Worm (Caenorhabditis elegans) whole organism, early embryonic: ENCODE results near the gene C17H11.1.
A peak's percentile ranks its signal among the peaks of the same experiment; 100 is the strongest.

Experiments used
- B0310.2 ChIP-seq: sonication (generic microtip); optimal IDR thresholded peaks from 2 replicates; lab custom pipeline; 2016; ENCODE audit warnings: mild to moderate bottlenecking, missing genetic modification characterization, missing compliant biosample characterization
- F13C5.2 ChIP-seq: sonication (generic microtip); optimal IDR thresholded peaks from 2 replicates; lab custom pipeline; 2017; ENCODE audit warnings: mild to moderate bottlenecking, missing genetic modification characterization, inconsistent platforms, missing compliant biosample characterization
- aly-1 ChIP-seq: sonication (generic microtip); optimal IDR thresholded peaks from 2 replicates; lab custom pipeline; 2016; ENCODE audit warnings: missing genetic modification characterization, missing compliant biosample characterization
- ama-1 ChIP-seq: fragments of 150-350 bp; optimal IDR thresholded peaks from 2 replicates; lab custom pipeline; 2014
- ceh-13 ChIP-seq: fragments of 200-800 bp; sonication (Bioruptor generic); optimal IDR thresholded peaks from 2 replicates; lab custom pipeline; 2018; ENCODE audit warnings: mild to moderate bottlenecking, missing genetic modification characterization, missing compliant biosample characterization
- ceh-36 ChIP-seq: sonication (generic microtip); optimal IDR thresholded peaks from 2 replicates; lab custom pipeline; 2016; ENCODE audit warnings: missing genetic modification characterization, inconsistent platforms, missing compliant biosample characterization
- ets-7 ChIP-seq: sonication (generic microtip); optimal IDR thresholded peaks from 2 replicates; lab custom pipeline; 2016; ENCODE audit warnings: missing genotype, missing genetic modification characterization, missing compliant biosample characterization
- flt-1 ChIP-seq: fragments of 200-800 bp; sonication (Bioruptor generic); IDR thresholded peaks from 2 replicates; pipeline ENCODE4 v1.3.6; 2022; ENCODE audit warnings: missing genetic modification characterization, missing compliant biosample characterization
- hmbx-1 ChIP-seq: sonication (generic microtip); optimal IDR thresholded peaks from 2 replicates; lab custom pipeline; 2016; ENCODE audit warnings: mild to moderate bottlenecking, missing genetic modification characterization, missing compliant biosample characterization
- hmg-4 ChIP-seq: fragments of 200-800 bp; sonication (Bioruptor generic); optimal IDR thresholded peaks from 2 replicates; lab custom pipeline; 2018; ENCODE audit warnings: mild to moderate bottlenecking, missing genetic modification characterization, missing compliant biosample characterization
- hnd-1 ChIP-seq: sonication (generic microtip); optimal IDR thresholded peaks from 2 replicates; lab custom pipeline; 2016; ENCODE audit warnings: missing genetic modification characterization, missing compliant biosample characterization
- pes-1 ChIP-seq: fragments of 200-800 bp; sonication (Bioruptor generic); IDR thresholded peaks from 2 replicates; pipeline ENCODE4 v1.3.6; 2022; ENCODE audit warnings: missing genetic modification reagents, missing genetic modification characterization, missing compliant biosample characterization
- scrt-1 ChIP-seq: fragments of 200-800 bp; sonication (Bioruptor generic); IDR thresholded peaks from 2 replicates; pipeline ENCODE4 v1.3.6; 2022; ENCODE audit warnings: missing genetic modification characterization, missing compliant biosample characterization
- sea-1 ChIP-seq: fragments of 200-800 bp; sonication (Bioruptor generic); conservative IDR thresholded peaks from 2 replicates; pipeline ENCODE4 v1.3.6; 2022; ENCODE audit warnings: missing genetic modification characterization, missing compliant biosample characterization
- tbx-11 ChIP-seq: fragments of 200-800 bp; sonication (Bioruptor generic); IDR thresholded peaks from 2 replicates; pipeline ENCODE4 v1.3.6; 2022; ENCODE audit warnings: missing genetic modification characterization, missing compliant biosample characterization
- tbx-37 ChIP-seq: fragments of 200-800 bp; sonication (Bioruptor generic); conservative IDR thresholded peaks from 2 replicates; pipeline ENCODE4 v1.3.6; 2022; ENCODE audit warnings: missing genetic modification reagents, missing genetic modification characterization, missing compliant biosample characterization
- tra-4 ChIP-seq: sonication (generic microtip); optimal IDR thresholded peaks from 2 replicates; lab custom pipeline; 2017; ENCODE audit warnings: missing genetic modification characterization, missing compliant biosample characterization

The C17H11.1 gene

ce11 chrX:8160016-8160415 lies 13.7 kb upstream of the C17H11.1 start:
- TF ChIP-seq hnd-1 (tag; lab: Kevin White, UChicago) (no peak), scrt-1 (no peak), F13C5.2 (tag; lab: Kevin White, UChicago) (no peak), tra-4 (tag; lab: Kevin White, UChicago) (no peak), sea-1 (GFP tag; lab: Robert Waterston, UW) (0 out of 2 replicates have a peak, but pooled peaks have one; percentile 16), aly-1 (tag; lab: Kevin White, UChicago) (no peak), ets-7 (tag; lab: Kevin White, UChicago) (no peak), ama-1 (lab: Kevin White, UChicago) (peak; percentile 86), flt-1 (GFP tag; lab: Robert Waterston, UW) (no peak), hmbx-1 (no peak)

- TF ChIP-seq sea-1 (GFP tag; lab: Robert Waterston, UW) = no peak
These were observed 10.9 kb upstream of the C17H11.1 start, which contains the start of gene F22F1.3 for ce11 chrX:8162793-8163192. Gene F22F1.3, minus strand, starts transcription at chrX:8163073.

ce11 chrX:8163555-8163954 lies 10.2 kb upstream of the C17H11.1 start:
- no peak for TF ChIP-seq hnd-1 (tag; lab: Kevin White, UChicago)
- no peak for TF ChIP-seq B0310.2 (tag; lab: Kevin White, UChicago)
- no peak for TF ChIP-seq ceh-13 (GFP tag; lab: Kevin White, UChicago)
- no peak for TF ChIP-seq flt-1 (GFP tag; lab: Robert Waterston, UW)
- no peak for TF ChIP-seq ama-1 (lab: Kevin White, UChicago)
- TF ChIP-seq aly-1 (tag; lab: Kevin White, UChicago) = peak; percentile 3
- TF ChIP-seq hmg-4 (GFP tag; lab: Kevin White, UChicago) = peak; percentile 64
- no peak for TF ChIP-seq hmbx-1
- TF ChIP-seq ets-7 (tag; lab: Kevin White, UChicago) = no peak
- TF ChIP-seq scrt-1 = no peak
- no peak for TF ChIP-seq tbx-11 (GFP tag; lab: Robert Waterston, UW)
- TF ChIP-seq sea-1 (GFP tag; lab: Robert Waterston, UW) = no peak
- no peak for TF ChIP-seq ceh-36 (tag; lab: Kevin White, UChicago)

- TF ChIP-seq ama-1 (lab: Kevin White, UChicago) (no peak), pes-1 (GFP tag; lab: Robert Waterston, UW) (no peak), tra-4 (tag; lab: Kevin White, UChicago) (no peak), sea-1 (GFP tag; lab: Robert Waterston, UW) (no peak), flt-1 (GFP tag; lab: Robert Waterston, UW) (no peak), scrt-1 (no peak), hmg-4 (GFP tag; lab: Kevin White, UChicago) (no peak), aly-1 (tag; lab: Kevin White, UChicago) (no peak)
These were observed 4.2 kb upstream of the C17H11.1 start, which contains the start of gene C17H11.2 for ce11 chrX:8169534-8169933. Gene C17H11.2, plus strand, starts transcription at chrX:8169930.

ce11 chrX:8181590-8182311 lies 8.0 kb downstream of the C17H11.1 start, which contains the start of gene C17H11.4:
Gene C17H11.4, minus strand, starts transcription at chrX:8181640.
- TF ChIP-seq tbx-37 (peak; percentile 37; the same call in 1 of the 2 replicates), flt-1 (GFP tag; lab: Robert Waterston, UW) (0 out of 2 replicates have a peak, but pooled peaks have one; percentile 13), tbx-11 (GFP tag; lab: Robert Waterston, UW) (0 out of 2 replicates have a peak, but pooled peaks have one; percentile 53), sea-1 (GFP tag; lab: Robert Waterston, UW) (peak; percentile 69), scrt-1 (peak; percentile 62; the same call in 1 of the 2 replicates)

ce11 chrX:8185037-8185436 lies 11.3 kb downstream of the C17H11.1 start, which contains the start of gene C17H11.5:
Gene C17H11.5, minus strand, starts transcription at chrX:8185137.
- TF ChIP-seq B0310.2 (tag; lab: Kevin White, UChicago) (no peak), hmbx-1 (no peak), tbx-37 (no peak), ceh-36 (tag; lab: Kevin White, UChicago) (no peak), hmg-4 (GFP tag; lab: Kevin White, UChicago) (no peak), flt-1 (GFP tag; lab: Robert Waterston, UW) (no peak), sea-1 (GFP tag; lab: Robert Waterston, UW) (no peak)

- TF ChIP-seq ceh-13 (GFP tag; lab: Kevin White, UChicago) (no peak), ets-7 (tag; lab: Kevin White, UChicago) (no peak), flt-1 (GFP tag; lab: Robert Waterston, UW) (no peak), B0310.2 (tag; lab: Kevin White, UChicago) (no peak), hnd-1 (tag; lab: Kevin White, UChicago) (no peak), ceh-36 (tag; lab: Kevin White, UChicago) (no peak), tra-4 (tag; lab: Kevin White, UChicago) (no peak), scrt-1 (no peak), aly-1 (tag; lab: Kevin White, UChicago) (no peak), ama-1 (lab: Kevin White, UChicago) (no peak), sea-1 (GFP tag; lab: Robert Waterston, UW) (no peak), pes-1 (GFP tag; lab: Robert Waterston, UW) (no peak), tbx-37 (no peak), hmbx-1 (no peak), hmg-4 (GFP tag; lab: Kevin White, UChicago) (no peak)
These were observed 19.5 kb downstream of the C17H11.1 start for ce11 chrX:8193213-8193612.
